Worm (Caenorhabditis elegans): ENCODE results near the gene H20E11.2.

Gene H20E11.2

ce11 chrIV:6785873-6786272 is 41.7 kb upstream of the H20E11.2 start (continued):
- peak; percentile 84 for TF ChIP-seq dve-1 (tag; optimal IDR thresholded peaks at IDR 0.05; ENCODE audit: insufficient read depth)
- no peak for TF ChIP-seq ZK546.5 (tag; optimal IDR thresholded peaks at IDR 0.05)
- peak; percentile 77 for TF ChIP-seq rbr-2 (tag; optimal IDR thresholded peaks at IDR 0.05)
- peak; percentile 78; the same call in 1 of the 2 replicates for TF ChIP-seq lin-1 (GFP tag; IDR thresholded peaks at IDR 0.05)
- TF ChIP-seq F49E8.2 (tag; optimal IDR thresholded peaks at IDR 0.05; ENCODE audit: borderline replicate concordance), result no peak
- no peak for TF ChIP-seq attf-4 (tag; optimal IDR thresholded peaks at IDR 0.05)
- TF ChIP-seq nhr-237 (tag; optimal IDR thresholded peaks at IDR 0.05), result no peak
- no peak for TF ChIP-seq fkh-10 (GFP tag; optimal IDR thresholded peaks at IDR 0.05)
- peak; percentile 52 for TF ChIP-seq nhr-28 (tag; optimal IDR thresholded peaks at IDR 0.05)
- TF ChIP-seq Y48G9A.11 (GFP tag; IDR thresholded peaks at IDR 0.05), result no peak
- TF ChIP-seq hlh-30 (tag; optimal IDR thresholded peaks at IDR 0.05; ENCODE audit: insufficient read depth), result peak; percentile 73
- peak in 1 of 2 experiments; percentile 27 for TF ChIP-seq mdl-1 (tag; optimal IDR thresholded peaks at IDR 0.05)
- peak; percentile 98 for TF ChIP-seq aha-1 (tag)
- peak; percentile 57; the same call in 1 of the 2 replicates for TF ChIP-seq tra-1 (GFP tag; IDR thresholded peaks at IDR 0.05)
- no peak for TF ChIP-seq nhr-42 (GFP tag; IDR thresholded peaks at IDR 0.05)
- TF ChIP-seq snpc-1.2 (GFP tag; IDR thresholded peaks at IDR 0.05), result no peak
- TF ChIP-seq daf-19 (GFP tag; conservative IDR thresholded peaks at IDR 0.05), result no peak
- peak; percentile 68 for TF ChIP-seq dmd-6 (GFP tag; IDR thresholded peaks at IDR 0.05)
- TF ChIP-seq unc-62 (GFP tag; optimal IDR thresholded peaks at IDR 0.05 in 1 of 2), result no peak
- TF ChIP-seq unc-62 (tag; optimal IDR thresholded peaks at IDR 0.05), result no peak
- TF ChIP-seq sdz-12 (GFP tag; optimal IDR thresholded peaks at IDR 0.05), result no peak
- TF ChIP-seq unc-39 (tag; optimal IDR thresholded peaks at IDR 0.05), result no peak
- TF ChIP-seq ceh-28 (tag; optimal IDR thresholded peaks at IDR 0.05), result no peak
- TF ChIP-seq egl-27 (tag; optimal IDR thresholded peaks at IDR 0.05), result no peak
- TF ChIP-seq dpl-1 (GFP tag; optimal IDR thresholded peaks at IDR 0.05), result peak; percentile 49
- TF ChIP-seq nhr-6 (tag; optimal IDR thresholded peaks at IDR 0.05), result peak; percentile 13
- TF ChIP-seq spr-1 (tag; optimal IDR thresholded peaks at IDR 0.05), result no peak
- no peak for TF ChIP-seq dmd-8 (GFP tag; IDR thresholded peaks at IDR 0.05)
- no peak for TF ChIP-seq cey-2 (tag; optimal IDR thresholded peaks at IDR 0.05; ENCODE audit: borderline replicate concordance, insufficient read depth)
- TF ChIP-seq F37D6.2 (tag; optimal IDR thresholded peaks at IDR 0.05), result peak; percentile 38

DNA sequence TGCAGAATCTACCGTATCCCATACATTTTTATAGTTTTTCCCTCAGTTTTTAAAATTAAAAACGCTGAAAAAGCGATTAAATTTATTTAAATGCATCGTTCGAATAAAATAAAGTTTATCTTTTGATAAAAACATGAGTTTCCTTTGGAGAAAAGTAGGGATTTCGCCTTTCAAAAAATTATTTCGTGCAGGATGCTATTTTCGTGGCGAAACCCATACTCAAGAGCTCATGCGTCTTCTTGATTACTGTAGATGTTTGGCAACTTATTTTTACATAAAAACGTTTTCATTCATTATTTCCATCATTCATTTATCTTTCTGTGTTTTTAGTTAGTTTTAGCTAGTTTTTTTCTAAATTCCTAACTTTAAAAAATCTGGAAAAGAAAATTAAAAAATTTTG is 37.6 kb upstream of the H20E11.2 start:
- TF ChIP-seq F37D6.2 (tag; optimal IDR thresholded peaks at IDR 0.05) (no peak), lsy-2 (tag; optimal IDR thresholded peaks at IDR 0.05) (peak in 1 of 2 experiments; percentile 7), snpc-4 (tag; optimal IDR thresholded peaks at IDR 0.05) (no peak), snpc-1.2 (GFP tag; IDR thresholded peaks at IDR 0.05) (peak; percentile 64; the same call in 1 of the 2 replicates)

- TF ChIP-seq lin-1 (GFP tag; IDR thresholded peaks at IDR 0.05) (peak; percentile 68; the same call in 1 of the 2 replicates), nhr-28 (tag; optimal IDR thresholded peaks at IDR 0.05) (peak; percentile 95), ceh-28 (tag; optimal IDR thresholded peaks at IDR 0.05) (peak; percentile 54), tag-97 (GFP tag; IDR thresholded peaks at IDR 0.05) (no peak), skn-1 (tag; optimal IDR thresholded peaks at IDR 0.05) (no peak), mxl-3 (GFP tag; optimal IDR thresholded peaks at IDR 0.05) (peak; percentile 91), daf-12 (tag; optimal IDR thresholded peaks at IDR 0.05) (no peak), zfp-3 (GFP tag; conservative IDR thresholded peaks at IDR 0.05) (0 out of 2 replicates have a peak, but pooled peaks have one; percentile 50), T20F7.1 (GFP tag; optimal IDR thresholded peaks at IDR 0.05) (peak; percentile 85), ztf-7 (tag; optimal IDR thresholded peaks at IDR 0.05) (peak; percentile 46), daf-8 (GFP tag; IDR thresholded peaks at IDR 0.05) (no peak), ztf-11 (tag; optimal IDR thresholded peaks at IDR 0.05) (no peak), lin-38 (GFP tag; IDR thresholded peaks at IDR 0.05) (peak; percentile 98), set-16 (GFP tag; IDR thresholded peaks at IDR 0.05) (no peak), snpc-4 (tag; optimal IDR thresholded peaks at IDR 0.05) (peak; percentile 53), lin-39 (tag; optimal IDR thresholded peaks at IDR 0.05) (no peak), nhr-42 (GFP tag; IDR thresholded peaks at IDR 0.05) (no peak), nhr-76 (tag; optimal IDR thresholded peaks at IDR 0.05) (peak; percentile 44), zip-11 (GFP tag; IDR thresholded peaks at IDR 0.05) (no peak), nhr-237 (tag; optimal IDR thresholded peaks at IDR 0.05) (no peak), unc-130 (GFP tag; optimal IDR thresholded peaks at IDR 0.05) (no peak), fkh-10 (GFP tag; optimal IDR thresholded peaks at IDR 0.05) (peak; percentile 64), lin-13 (GFP tag; optimal IDR thresholded peaks at IDR 0.05) (peak; percentile 93)
Measured at ce11 chrIV:6790438-6791124, 37.0 kb upstream of the H20E11.2 start, which contains the start of the genes C17H12.2 and vha-8. TSS of gene C17H12.2 (minus strand) at chrIV:6790488. TSS of gene vha-8 (plus strand) at chrIV:6791074.
